Worm (Caenorhabditis elegans) whole organism, early embryonic: ENCODE data around the gene str-124.

Source experiments
- B0310.2 ChIP-seq: sonication (generic microtip); optimal IDR thresholded peaks from 2 replicates; lab custom pipeline; 2016; ENCODE audit warnings: mild to moderate bottlenecking, missing genetic modification characterization, missing compliant biosample characterization
- ama-1 ChIP-seq: fragments of 150-350 bp; optimal IDR thresholded peaks from 2 replicates; lab custom pipeline; 2014
- sea-1 ChIP-seq: fragments of 200-800 bp; sonication (Bioruptor generic); conservative IDR thresholded peaks from 2 replicates; pipeline ENCODE4 v1.3.6; 2022; ENCODE audit warnings: missing genetic modification characterization, missing compliant biosample characterization
- tbx-11 ChIP-seq: fragments of 200-800 bp; sonication (Bioruptor generic); IDR thresholded peaks from 2 replicates; pipeline ENCODE4 v1.3.6; 2022; ENCODE audit warnings: missing genetic modification characterization, missing compliant biosample characterization
- tbx-37 ChIP-seq: fragments of 200-800 bp; sonication (Bioruptor generic); conservative IDR thresholded peaks from 2 replicates; pipeline ENCODE4 v1.3.6; 2022; ENCODE audit warnings: missing genetic modification reagents, missing genetic modification characterization, missing compliant biosample characterization

- TF ChIP-seq ama-1 (lab: Kevin White, UChicago) = no peak
- no peak for TF ChIP-seq B0310.2
- no peak for TF ChIP-seq tbx-37 (GFP tag; lab: Robert Waterston, UW)
- no peak for TF ChIP-seq tbx-11 (GFP tag; lab: Robert Waterston, UW)
- TF ChIP-seq sea-1 (GFP tag; lab: Robert Waterston, UW) = no peak
Measured at ce11 chrX:12754043-12754442, 33.7 kb upstream of the str-124 start.
